Fruit fly (Drosophila melanogaster) whole organism, embryonic: Measurements from ENCODE around the gene Egfrap.

Experiments
- ATbp ChIP-seq: fragments of 200-800 bp; sonication (Bioruptor generic); optimal IDR thresholded peaks from 2 replicates; lab custom pipeline; 2017; ENCODE audit warnings: missing biosample characterization, mild to moderate bottlenecking, missing genetic modification characterization, missing genetic modification reagents
- Ada2b ChIP-seq: fragments of 200-800 bp; sonication (Bioruptor generic); IDR thresholded peaks from 2 replicates; pipeline ENCODE4 v1.3.6; 2022; ENCODE audit warnings: missing biosample characterization, missing genetic modification characterization
- Atf3 ChIP-seq: fragments of 200-800 bp; sonication (Bioruptor generic); optimal IDR thresholded peaks from 3 replicates; lab custom pipeline; 2016; ENCODE audit warnings: missing biosample characterization, missing genetic modification characterization
- Atf6 ChIP-seq: fragments of 200-800 bp; sonication (Bioruptor generic); IDR thresholded peaks from 2 replicates; pipeline ENCODE4 v1.3.6; 2022; ENCODE audit warnings: missing biosample characterization, missing genetic modification characterization
- Bgb ChIP-seq: fragments of 200-800 bp; sonication (Bioruptor generic); IDR thresholded peaks from 2 replicates; pipeline ENCODE4 v1.3.6; 2022; ENCODE audit warnings: missing biosample characterization, missing genetic modification characterization; ENCODE audit not compliant: partially characterized antibody
- CG11093 ChIP-seq: fragments of 200-800 bp; sonication (Bioruptor generic); IDR thresholded peaks from 3 replicates; pipeline ENCODE4 v1.3.6; 2022; ENCODE audit warnings: missing biosample characterization, missing genetic modification characterization
- CG11456 ChIP-seq: fragments of 200-800 bp; sonication (Bioruptor generic); IDR thresholded peaks from 3 replicates; pipeline ENCODE4 v1.3.6; 2022; ENCODE audit warnings: missing biosample characterization, missing genetic modification characterization
- CG13424 ChIP-seq: fragments of 200-800 bp; sonication (Bioruptor generic); optimal IDR thresholded peaks from 2 replicates; lab custom pipeline; 2019; ENCODE audit warnings: missing biosample characterization, mild to moderate bottlenecking, missing genetic modification characterization, moderate library complexity
- CG14710 ChIP-seq: fragments of 200-800 bp; sonication (Bioruptor generic); optimal IDR thresholded peaks from 3 replicates; lab custom pipeline; 2019; ENCODE audit warnings: missing biosample characterization, mild to moderate bottlenecking, missing genetic modification characterization, moderate library complexity
- CG16813 ChIP-seq: fragments of 200-800 bp; sonication (Bioruptor generic); IDR thresholded peaks from 3 replicates; pipeline ENCODE4 v1.3.6; 2022; ENCODE audit warnings: missing biosample characterization, missing genetic modification characterization; ENCODE audit not compliant: partially characterized antibody
- CG18011 ChIP-seq: fragments of 200-800 bp; sonication (Bioruptor generic); optimal IDR thresholded peaks from 2 replicates; lab custom pipeline; 2017; ENCODE audit warnings: missing biosample characterization, missing genetic modification characterization, mild to moderate bottlenecking, moderate library complexity, missing genotype
- CG2120 ChIP-seq: fragments of 200-800 bp; sonication (Bioruptor generic); optimal IDR thresholded peaks from 3 replicates; lab custom pipeline; 2016; ENCODE audit warnings: missing biosample characterization, missing genetic modification characterization
- CG2712 ChIP-seq: fragments of 200-800 bp; optimal IDR thresholded peaks from 3 replicates; lab custom pipeline; 2019; ENCODE audit warnings: missing biosample characterization, mild to moderate bottlenecking, missing genetic modification characterization, moderate library complexity
- CG31365 ChIP-seq: fragments of 200-800 bp; sonication (Bioruptor generic); optimal IDR thresholded peaks from 2 replicates; lab custom pipeline; 2018; ENCODE audit warnings: missing biosample characterization, mild to moderate bottlenecking, missing genetic modification characterization
- CG32767 ChIP-seq: fragments of 200-800 bp; sonication (Bioruptor generic); IDR thresholded peaks from 2 replicates; pipeline ENCODE4 v1.3.6; 2022; ENCODE audit warnings: missing biosample characterization, missing genetic modification characterization
- CG4424 ChIP-seq: fragments of 200-800 bp; sonication (Bioruptor generic); optimal IDR thresholded peaks from 3 replicates; lab custom pipeline; 2016; ENCODE audit warnings: missing biosample characterization, missing genetic modification characterization
- CG6654 ChIP-seq: fragments of 200-800 bp; sonication (Bioruptor generic); optimal IDR thresholded peaks from 2 replicates; lab custom pipeline; 2017; ENCODE audit warnings: missing biosample characterization, mild to moderate bottlenecking, missing genetic modification characterization
- CG7786 ChIP-seq: fragments of 200-800 bp; sonication (Bioruptor generic); optimal IDR thresholded peaks from 2 replicates; lab custom pipeline; 2016; ENCODE audit warnings: missing biosample characterization, missing genetic modification characterization
- CG9437 ChIP-seq: fragments of 200-800 bp; sonication (Bioruptor generic); optimal IDR thresholded peaks from 2 replicates; lab custom pipeline; 2018; ENCODE audit warnings: missing biosample characterization, mild to moderate bottlenecking, missing genetic modification characterization
- CG9817 ChIP-seq: fragments of 200-800 bp; sonication (Bioruptor generic); optimal IDR thresholded peaks from 2 replicates; lab custom pipeline; 2018; ENCODE audit warnings: missing biosample characterization, mild to moderate bottlenecking, missing genetic modification characterization, moderate library complexity
- Doc3 ChIP-seq: fragments of 200-800 bp; sonication (Bioruptor generic); IDR thresholded peaks from 3 replicates; pipeline ENCODE4 v1.3.6; 2022; ENCODE audit warnings: missing biosample characterization, missing genetic modification characterization; ENCODE audit not compliant: partially characterized antibody
- Dref ChIP-seq: fragments of 200-800 bp; sonication (Bioruptor generic); IDR thresholded peaks from 2 replicates; pipeline ENCODE4 v1.3.6; 2022; ENCODE audit warnings: missing biosample characterization, missing genetic modification characterization
- E2f2 ChIP-seq: fragments of 200-800 bp; sonication (Bioruptor generic); IDR thresholded peaks from 2 replicates; pipeline ENCODE4 v1.3.6; 2022; ENCODE audit warnings: missing biosample characterization, missing genetic modification characterization
- ERR ChIP-seq: fragments of 200-800 bp; sonication (Bioruptor generic); optimal IDR thresholded peaks from 2 replicates; lab custom pipeline; 2016; ENCODE audit warnings: missing biosample characterization, missing genetic modification characterization
- Eip74EF ChIP-seq, 2 experiments: fragments of 200-800 bp in 1 of 2; fragments of >200 bp in 1 of 2; sonication (Bioruptor generic) in 1 of 2; optimal IDR thresholded peaks; 2 replicates each; lab custom pipeline; 2017 to 2019; ENCODE audit warnings: missing biosample characterization in 2 of 2, missing genetic modification characterization in 2 of 2, mild to moderate bottlenecking in 1 of 2, moderate library complexity in 1 of 2
- MBD-R2 ChIP-seq: fragments of 200-800 bp; sonication (Bioruptor generic); IDR thresholded peaks from 2 replicates; pipeline ENCODE4 v1.3.6; 2022; ENCODE audit warnings: missing biosample characterization, missing genetic modification characterization
- MESR4 ChIP-seq: fragments of 200-800 bp; sonication (Bioruptor generic); optimal IDR thresholded peaks from 2 replicates; lab custom pipeline; 2018; ENCODE audit warnings: missing biosample characterization, mild to moderate bottlenecking, missing genetic modification characterization, moderate library complexity
- Nf-YA ChIP-seq: fragments of 200-800 bp; sonication (Bioruptor generic); IDR thresholded peaks from 2 replicates; pipeline ENCODE4 v1.3.6; 2022; ENCODE audit warnings: missing biosample characterization, missing genetic modification characterization
- Optix ChIP-seq: fragments of 200-800 bp; sonication (Bioruptor generic); IDR thresholded peaks from 3 replicates; pipeline ENCODE4 v1.3.6; 2022; ENCODE audit warnings: missing biosample characterization, missing genetic modification characterization
- Pdp1 ChIP-seq, 2 experiments: fragments of 200-800 bp; sonication (Bioruptor generic); optimal IDR thresholded peaks; 3 replicates each; lab custom pipeline; 2016; ENCODE audit warnings: missing biosample characterization in 2 of 2, missing genetic modification characterization in 2 of 2, mild to moderate bottlenecking in 1 of 2, moderate library complexity in 1 of 2
- Ssrp ChIP-seq: fragments of 200-800 bp; sonication (Bioruptor generic); optimal IDR thresholded peaks from 2 replicates; lab custom pipeline; 2018; ENCODE audit warnings: missing biosample characterization, mild to moderate bottlenecking, missing genetic modification characterization, moderate library complexity
- al ChIP-seq: fragments of 200-800 bp; sonication (Bioruptor generic); IDR thresholded peaks from 2 replicates; pipeline ENCODE4 v1.3.6; 2022; ENCODE audit warnings: missing biosample characterization, missing genetic modification characterization
- amos ChIP-seq: fragments of 200-800 bp; sonication (Bioruptor generic); IDR thresholded peaks from 2 replicates; pipeline ENCODE4 v1.3.6; 2022; ENCODE audit warnings: missing biosample characterization, missing genetic modification characterization; ENCODE audit not compliant: partially characterized antibody
- aop ChIP-seq: fragments of 200-800 bp; sonication (Bioruptor generic); IDR thresholded peaks from 2 replicates; pipeline ENCODE4 v1.3.6; 2022; ENCODE audit warnings: missing biosample characterization, missing genetic modification characterization
- ash1 ChIP-seq: fragments of 200-800 bp; sonication (Bioruptor generic); optimal IDR thresholded peaks from 2 replicates; lab custom pipeline; 2018; ENCODE audit warnings: missing biosample characterization, mild to moderate bottlenecking, missing genetic modification characterization
- chif ChIP-seq, 2 experiments: fragments of 200-800 bp; sonication (Bioruptor generic); optimal IDR thresholded peaks; 3 replicates each; lab custom pipeline; 2016; ENCODE audit warnings: missing biosample characterization in 2 of 2, missing genetic modification characterization in 2 of 2
- danr ChIP-seq: fragments of 200-800 bp; sonication (Bioruptor generic); IDR thresholded peaks from 2 replicates; pipeline ENCODE4 v1.3.6; 2022; ENCODE audit warnings: missing biosample characterization, missing genetic modification characterization
- dm ChIP-seq: fragments of 200-800 bp; sonication (Bioruptor generic); optimal IDR thresholded peaks from 3 replicates; lab custom pipeline; 2016; ENCODE audit warnings: missing biosample characterization, missing genetic modification characterization
- eyg ChIP-seq: fragments of 200-800 bp; sonication (Bioruptor generic); optimal IDR thresholded peaks from 3 replicates; lab custom pipeline; 2016; ENCODE audit warnings: missing biosample characterization, missing genetic modification characterization
- gro ChIP-seq: fragments of 200-800 bp; sonication (Bioruptor generic); optimal IDR thresholded peaks from 2 replicates; lab custom pipeline; 2016; ENCODE audit warnings: missing biosample characterization, missing genetic modification characterization
- ham ChIP-seq: fragments of 200-800 bp; sonication (Bioruptor generic); IDR thresholded peaks from 2 replicates; pipeline ENCODE4 v1.3.6; 2022; ENCODE audit warnings: missing biosample characterization, missing genetic modification characterization
- ind ChIP-seq: fragments of 200-800 bp; sonication (Bioruptor generic); optimal IDR thresholded peaks from 3 replicates; lab custom pipeline; 2016; ENCODE audit warnings: missing biosample characterization, missing genetic modification characterization
- klu ChIP-seq: fragments of 200-800 bp; sonication (Bioruptor generic); IDR thresholded peaks from 2 replicates; pipeline ENCODE4 v1.3.6; 2022; ENCODE audit warnings: missing biosample characterization, missing genetic modification characterization
- knrl ChIP-seq: fragments of 200-800 bp; sonication (Bioruptor generic); IDR thresholded peaks from 3 replicates; pipeline ENCODE4 v1.3.6; 2022; ENCODE audit warnings: missing biosample characterization, missing genetic modification characterization; ENCODE audit not compliant: partially characterized antibody
- lov ChIP-seq, 2 experiments: fragments of 200-800 bp in 1 of 2; fragments of >200 bp in 1 of 2; sonication (Bioruptor generic) in 1 of 2; IDR thresholded peaks in 1 of 2; optimal IDR thresholded peaks in 1 of 2; 2 replicates in 1 of 2; 3 replicates in 1 of 2; pipeline versions ENCODE4 v1.3.6 to Lab custom; 2017 to 2022; ENCODE audit warnings: missing biosample characterization in 1 of 2, missing genetic modification characterization in 1 of 2
- sd ChIP-seq: fragments of 200-800 bp; sonication (Bioruptor generic); optimal IDR thresholded peaks from 3 replicates; lab custom pipeline; 2018; ENCODE audit warnings: missing biosample characterization, mild to moderate bottlenecking, missing genetic modification characterization, moderate library complexity
- shn ChIP-seq: fragments of 200-800 bp; sonication (Bioruptor generic); optimal IDR thresholded peaks from 3 replicates; lab custom pipeline; 2016; ENCODE audit warnings: missing biosample characterization, missing genetic modification characterization
- sim ChIP-seq: fragments of 200-800 bp; sonication (Bioruptor generic); IDR thresholded peaks from 2 replicates; pipeline ENCODE4 v1.3.6; 2022; ENCODE audit warnings: missing biosample characterization, missing genetic modification characterization
- sisA ChIP-seq: fragments of 200-800 bp; sonication (Bioruptor generic); IDR thresholded peaks from 2 replicates; pipeline ENCODE4 v1.3.6; 2022; ENCODE audit warnings: missing biosample characterization, missing genetic modification characterization
- sob ChIP-seq: fragments of 200-800 bp; sonication (Bioruptor generic); IDR thresholded peaks from 2 replicates; pipeline ENCODE4 v1.3.6; 2022; ENCODE audit warnings: missing biosample characterization, missing genetic modification characterization
- zfh2 ChIP-seq: fragments of 200-800 bp; sonication (Bioruptor generic); optimal IDR thresholded peaks from 2 replicates; lab custom pipeline; 2016; ENCODE audit warnings: missing biosample characterization, missing genetic modification characterization

Gene Egfrap

DNA sequence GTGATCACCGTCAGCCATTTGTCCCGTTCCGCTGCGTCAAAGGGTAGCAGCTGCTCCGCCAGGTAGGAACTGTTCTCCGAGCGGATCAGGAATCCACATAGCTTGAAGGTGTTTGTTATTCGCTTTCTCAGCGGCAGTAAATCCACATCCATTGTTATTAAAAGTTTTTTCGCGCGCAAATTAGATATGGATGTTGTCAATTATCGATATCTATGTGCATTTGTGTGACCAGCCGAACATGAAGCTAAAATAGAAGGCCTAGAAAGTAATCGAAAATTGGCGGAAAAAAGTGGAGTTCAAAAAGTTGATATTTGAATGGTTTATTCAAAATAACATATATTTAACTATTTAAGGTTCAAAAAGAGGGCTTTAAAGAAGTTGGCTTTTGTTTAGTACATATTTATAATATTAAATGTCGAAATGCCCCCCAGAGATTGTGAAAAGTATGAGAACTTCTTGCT, 53.2 kb downstream of the Egfrap start, which contains the start of the genes PolE2 and CG5592 (continued):
- TF ChIP-seq sisA (GFP tag; lab: Robert Waterston, UW) (no peak), shn (GFP tag; lab: Kevin White, UChicago) (no peak), ATbp (GFP tag; lab: Kevin White, UChicago) (no peak), CG18011 (GFP tag; lab: Kevin White, UChicago) (no peak), Dref (GFP tag; lab: Robert Waterston, UW) (peak; percentile 87), eyg (GFP tag; lab: Kevin White, UChicago) (no peak), al (GFP tag; lab: Robert Waterston, UW) (no peak), knrl (GFP tag; lab: Robert Waterston, UW) (no peak), Atf6 (GFP tag; lab: Robert Waterston, UW) (no peak), lov (optimal IDR thresholded peaks at IDR 0.05; lab: Kevin White, UChicago) (no peak), lov (GFP tag; IDR thresholded peaks at IDR 0.05; lab: Robert Waterston, UW) (no peak), sim (GFP tag; lab: Robert Waterston, UW) (no peak), MESR4 (GFP tag; lab: Kevin White, UChicago) (no peak), dm (no peak), klu (no peak), E2f2 (peak; percentile 99), Doc3 (GFP tag; lab: Robert Waterston, UW) (no peak), CG4424 (GFP tag; lab: Kevin White, UChicago) (no peak), Eip74EF (GFP tag; optimal IDR thresholded peaks at IDR 0.05; lab: Kevin White, UChicago) (no peak), CG9437 (no peak), sd (no peak), ham (GFP tag; lab: Robert Waterston, UW) (no peak), zfh2 (no peak), ERR (GFP tag; lab: Kevin White, UChicago) (no peak), CG14710 (tag; lab: Kevin White, UChicago) (peak; percentile 14), Atf3 (GFP tag; lab: Kevin White, UChicago) (no peak), MBD-R2 (GFP tag; lab: Robert Waterston, UW) (no peak), aop (GFP tag; lab: Robert Waterston, UW) (no peak), danr (GFP tag; lab: Robert Waterston, UW) (no peak), gro (GFP tag; lab: Kevin White, UChicago) (no peak), CG6654 (no peak), CG2120 (GFP tag; lab: Kevin White, UChicago) (no peak), chif (GFP tag; optimal IDR thresholded peaks at IDR 0.05; lab: Kevin White, UChicago) (no peak), CG2712 (tag; lab: Kevin White, UChicago) (no peak), sob (GFP tag; lab: Robert Waterston, UW) (no peak), CG31365 (no peak), Ssrp (tag; lab: Kevin White, UChicago) (no peak), CG11093 (GFP tag; lab: Robert Waterston, UW) (no peak), Bgb (GFP tag; lab: Robert Waterston, UW) (peak; percentile 45; the same call in 1 of the 2 replicates), CG32767 (GFP tag; lab: Robert Waterston, UW) (no peak), Nf-YA (no peak), ind (GFP tag; lab: Kevin White, UChicago) (no peak), Pdp1 (GFP tag; optimal IDR thresholded peaks at IDR 0.05; lab: Kevin White, UChicago) (no peak), CG11456 (GFP tag; lab: Robert Waterston, UW) (no peak), Optix (GFP tag; lab: Robert Waterston, UW) (no peak), ash1 (no peak), CG16813 (GFP tag; lab: Robert Waterston, UW) (0 out of 3 replicates have a peak, but pooled peaks have one; percentile 32), amos (GFP tag; lab: Robert Waterston, UW) (peak; percentile 26; the same call in 1 of the 2 replicates), Ada2b (no peak), CG13424 (tag; lab: Kevin White, UChicago) (no peak), CG9817 (tag; lab: Kevin White, UChicago) (no peak), CG7786 (GFP tag; lab: Kevin White, UChicago) (no peak)
